Fruit fly (Drosophila melanogaster) whole organism, embryonic: ENCODE results near the gene CG32248.

Experiments
- Bgb ChIP-seq: fragments of 200-800 bp; sonication (Bioruptor generic); IDR thresholded peaks from 2 replicates; pipeline ENCODE4 v1.3.6; 2022; ENCODE audit warnings: missing biosample characterization, missing genetic modification characterization; ENCODE audit not compliant: partially characterized antibody
- BtbVII ChIP-seq: fragments of 200-800 bp; sonication (Bioruptor generic); optimal IDR thresholded peaks from 3 replicates; lab custom pipeline; 2017; ENCODE audit warnings: missing biosample characterization, mild to moderate bottlenecking, missing genetic modification characterization
- Bteb2 ChIP-seq: fragments of 200-800 bp; sonication (Bioruptor generic); optimal IDR thresholded peaks from 2 replicates; lab custom pipeline; 2016; ENCODE audit warnings: missing biosample characterization, missing genetic modification characterization
- CG12219 ChIP-seq: fragments of 200-800 bp; sonication (Bioruptor generic); optimal IDR thresholded peaks from 3 replicates; lab custom pipeline; 2018; ENCODE audit warnings: missing biosample characterization, mild to moderate bottlenecking, missing genetic modification characterization
- CG12942 ChIP-seq: fragments of 200-800 bp; sonication (Bioruptor generic); optimal IDR thresholded peaks from 3 replicates; lab custom pipeline; 2016; ENCODE audit warnings: missing biosample characterization, missing genetic modification characterization
- CG13287 ChIP-seq: fragments of 200-800 bp; sonication (Bioruptor generic); IDR thresholded peaks from 2 replicates; pipeline ENCODE4 v1.3.6; 2022; ENCODE audit warnings: missing biosample characterization, missing genetic modification characterization; ENCODE audit not compliant: partially characterized antibody
- CG15479 ChIP-seq: fragments of 200-800 bp; sonication (Bioruptor generic); optimal IDR thresholded peaks from 3 replicates; lab custom pipeline; 2019; ENCODE audit warnings: missing biosample characterization, mild to moderate bottlenecking, missing genetic modification characterization, moderate library complexity
- CG15601 ChIP-seq: fragments of 200-800 bp; sonication (Bioruptor generic); optimal IDR thresholded peaks from 3 replicates; lab custom pipeline; 2019; ENCODE audit warnings: missing biosample characterization, mild to moderate bottlenecking, missing genetic modification characterization, moderate library complexity
- CG1603 ChIP-seq: fragments of 200-800 bp; sonication (Bioruptor generic); optimal IDR thresholded peaks from 2 replicates; lab custom pipeline; 2019; ENCODE audit warnings: missing biosample characterization, mild to moderate bottlenecking, missing genetic modification characterization, moderate library complexity
- CG16813 ChIP-seq: fragments of 200-800 bp; sonication (Bioruptor generic); IDR thresholded peaks from 3 replicates; pipeline ENCODE4 v1.3.6; 2022; ENCODE audit warnings: missing biosample characterization, missing genetic modification characterization; ENCODE audit not compliant: partially characterized antibody
- CG17361 ChIP-seq: fragments of 200-800 bp; sonication (Bioruptor generic); IDR thresholded peaks from 3 replicates; pipeline ENCODE4 v1.3.6; 2022; ENCODE audit warnings: missing biosample characterization, missing genetic modification characterization
- CG17568 ChIP-seq: fragments of 200-800 bp; sonication (Bioruptor generic); optimal IDR thresholded peaks from 2 replicates; lab custom pipeline; 2018; ENCODE audit warnings: missing biosample characterization, mild to moderate bottlenecking, missing genetic modification characterization, moderate library complexity
- CG1832 ChIP-seq: fragments of 200-800 bp; sonication (Bioruptor generic); optimal IDR thresholded peaks from 2 replicates; lab custom pipeline; 2017; ENCODE audit warnings: missing biosample characterization, mild to moderate bottlenecking, missing genetic modification characterization, inconsistent platforms
- CG34376 ChIP-seq: fragments of 200-800 bp; sonication (Bioruptor generic); optimal IDR thresholded peaks from 2 replicates; lab custom pipeline; 2018; ENCODE audit warnings: missing biosample characterization, mild to moderate bottlenecking, missing genetic modification characterization
- CG3838 ChIP-seq: fragments of 200-800 bp; sonication (Bioruptor generic); optimal IDR thresholded peaks from 3 replicates; lab custom pipeline; 2016; ENCODE audit warnings: missing biosample characterization, missing genetic modification characterization
- CG42726 ChIP-seq: fragments of 200-800 bp; sonication (Bioruptor generic); IDR thresholded peaks from 2 replicates; pipeline ENCODE4 v1.3.6; 2022; ENCODE audit warnings: missing biosample characterization, missing genetic modification characterization; ENCODE audit not compliant: partially characterized antibody
- CG4730 ChIP-seq: fragments of 200-800 bp; sonication (Bioruptor generic); IDR thresholded peaks from 2 replicates; pipeline ENCODE4 v1.3.6; 2022; ENCODE audit warnings: missing biosample characterization, missing genetic modification characterization
- CG6791 ChIP-seq: fragments of 200-800 bp; sonication (Bioruptor generic); IDR thresholded peaks from 3 replicates; pipeline ENCODE4 v1.3.6; 2022; ENCODE audit warnings: missing biosample characterization, missing genetic modification characterization; ENCODE audit not compliant: partially characterized antibody
- CG7271 ChIP-seq: fragments of 200-800 bp; sonication (Bioruptor generic); optimal IDR thresholded peaks from 2 replicates; lab custom pipeline; 2018; ENCODE audit warnings: missing biosample characterization, mild to moderate bottlenecking, missing genetic modification characterization, moderate library complexity
- CG7928 ChIP-seq: fragments of 200-800 bp; sonication (Bioruptor generic); optimal IDR thresholded peaks from 2 replicates; lab custom pipeline; 2017; ENCODE audit warnings: missing biosample characterization, mild to moderate bottlenecking, missing genetic modification characterization
- CG8281 ChIP-seq: fragments of 200-800 bp; sonication (Bioruptor generic); optimal IDR thresholded peaks from 2 replicates; lab custom pipeline; 2018; ENCODE audit warnings: missing biosample characterization, mild to moderate bottlenecking, missing genetic modification characterization, moderate library complexity
- CG8765 ChIP-seq: fragments of 200-800 bp; sonication (Bioruptor generic); IDR thresholded peaks from 2 replicates; pipeline ENCODE4 v1.3.6; 2022; ENCODE audit warnings: missing biosample characterization, missing genetic modification characterization
- CG8924 ChIP-seq: fragments of 200-800 bp; optimal IDR thresholded peaks from 3 replicates; lab custom pipeline; 2019; ENCODE audit warnings: missing biosample characterization, mild to moderate bottlenecking, missing genetic modification characterization, moderate library complexity
- CTCF ChIP-seq: fragments of 200-800 bp; sonication (Bioruptor generic); optimal IDR thresholded peaks from 2 replicates; lab custom pipeline; 2017; ENCODE audit warnings: missing biosample characterization, mild to moderate bottlenecking, missing genetic modification characterization, moderate library complexity
- D19A ChIP-seq: fragments of 200-800 bp; optimal IDR thresholded peaks from 3 replicates; lab custom pipeline; 2019; ENCODE audit warnings: missing biosample characterization, mild to moderate bottlenecking, missing genetic modification characterization, moderate library complexity
- Dip2 ChIP-seq: fragments of 200-800 bp; sonication (Bioruptor generic); IDR thresholded peaks from 2 replicates; pipeline ENCODE4 v1.3.6; 2022; ENCODE audit warnings: missing biosample characterization, missing genetic modification characterization
- Dp ChIP-seq: fragments of 200-800 bp; sonication (Bioruptor generic); optimal IDR thresholded peaks from 2 replicates; lab custom pipeline; 2018; ENCODE audit warnings: missing biosample characterization, mild to moderate bottlenecking, missing genetic modification characterization, moderate library complexity
- E2f2 ChIP-seq: fragments of 200-800 bp; sonication (Bioruptor generic); IDR thresholded peaks from 2 replicates; pipeline ENCODE4 v1.3.6; 2022; ENCODE audit warnings: missing biosample characterization, missing genetic modification characterization
- Fer1 ChIP-seq: fragments of 200-800 bp; sonication (Bioruptor generic); optimal IDR thresholded peaks from 2 replicates; lab custom pipeline; 2017; ENCODE audit warnings: missing biosample characterization, mild to moderate bottlenecking, missing genetic modification characterization
- HLH54F ChIP-seq: fragments of 200-800 bp; sonication (Bioruptor generic); optimal IDR thresholded peaks from 3 replicates; lab custom pipeline; 2016; ENCODE audit warnings: missing biosample characterization, missing genetic modification characterization
- HLHmδ ChIP-seq: fragments of 200-800 bp; sonication (Bioruptor generic); optimal IDR thresholded peaks from 2 replicates; lab custom pipeline; 2018; ENCODE audit warnings: missing biosample characterization, mild to moderate bottlenecking, missing genetic modification characterization, moderate library complexity
- Hr78 ChIP-seq, 2 experiments: fragments of 200-800 bp in 1 of 2; fragments of >200 bp in 1 of 2; sonication (Bioruptor generic) in 1 of 2; optimal IDR thresholded peaks; 2 replicates each; lab custom pipeline; 2017 to 2019; ENCODE audit warnings: missing biosample characterization in 2 of 2, missing genetic modification characterization in 2 of 2, mild to moderate bottlenecking in 1 of 2, moderate library complexity in 1 of 2
- Jarid2 ChIP-seq: fragments of 200-800 bp; sonication (Bioruptor generic); optimal IDR thresholded peaks from 3 replicates; lab custom pipeline; 2017; ENCODE audit warnings: mild to moderate bottlenecking, missing biosample characterization, missing genetic modification reagents, missing genetic modification characterization
- Med ChIP-seq: fragments of 200-800 bp; sonication (Bioruptor generic); peaks from one replicate; lab custom pipeline; 2016; ENCODE audit warnings: missing biosample characterization, missing genetic modification characterization, mild to moderate bottlenecking, inconsistent platforms, moderate library complexity
- Meics ChIP-seq: fragments of 200-800 bp; sonication (Bioruptor generic); optimal IDR thresholded peaks from 2 replicates; lab custom pipeline; 2017; ENCODE audit warnings: missing biosample characterization, mild to moderate bottlenecking, missing genetic modification characterization
- ase ChIP-seq: fragments of 200-800 bp; sonication (Bioruptor generic); IDR thresholded peaks from 3 replicates; pipeline ENCODE4 v1.3.6; 2022; ENCODE audit warnings: missing biosample characterization, missing genetic modification characterization
- bab2 ChIP-seq: fragments of 200-800 bp; sonication (Bioruptor generic); optimal IDR thresholded peaks from 2 replicates; lab custom pipeline; 2016; ENCODE audit warnings: missing biosample characterization, missing genetic modification characterization
- crol ChIP-seq: fragments of 200-800 bp; sonication (Bioruptor generic); IDR thresholded peaks from 2 replicates; pipeline ENCODE4 v1.3.6; 2022; ENCODE audit warnings: missing biosample characterization, missing genetic modification characterization
- ems ChIP-seq: fragments of 200-800 bp; sonication (Bioruptor generic); optimal IDR thresholded peaks from 3 replicates; lab custom pipeline; 2016; ENCODE audit warnings: missing biosample characterization, missing genetic modification characterization
- gsb ChIP-seq: fragments of 200-800 bp; sonication (Bioruptor generic); IDR thresholded peaks from 2 replicates; pipeline ENCODE4 v1.3.6; 2022; ENCODE audit warnings: missing biosample characterization, missing genetic modification characterization
- h ChIP-seq: fragments of >200 bp; optimal IDR thresholded peaks from 2 replicates; lab custom pipeline; 2017
- lilli ChIP-seq: fragments of 200-800 bp; sonication (Bioruptor generic); optimal IDR thresholded peaks from 3 replicates; lab custom pipeline; 2016; ENCODE audit warnings: missing biosample characterization, missing genetic modification characterization
- lov ChIP-seq, 2 experiments: fragments of 200-800 bp in 1 of 2; fragments of >200 bp in 1 of 2; sonication (Bioruptor generic) in 1 of 2; IDR thresholded peaks in 1 of 2; optimal IDR thresholded peaks in 1 of 2; 2 replicates in 1 of 2; 3 replicates in 1 of 2; pipeline versions ENCODE4 v1.3.6 to Lab custom; 2017 to 2022; ENCODE audit warnings: missing biosample characterization in 1 of 2, missing genetic modification characterization in 1 of 2
- mam ChIP-seq: fragments of 200-800 bp; sonication (Bioruptor generic); optimal IDR thresholded peaks from 3 replicates; lab custom pipeline; 2016; ENCODE audit warnings: missing biosample characterization, missing genetic modification characterization
- salm ChIP-seq: fragments of 200-800 bp; sonication (Bioruptor generic); optimal IDR thresholded peaks from 2 replicates; lab custom pipeline; 2018; ENCODE audit warnings: missing biosample characterization, mild to moderate bottlenecking, missing genetic modification characterization
- sens ChIP-seq: fragments of 200-800 bp; sonication (Bioruptor generic); peaks from one replicate; lab custom pipeline; 2016; ENCODE audit warnings: missing biosample characterization, missing genetic modification characterization
- slbo ChIP-seq: fragments of 200-800 bp; sonication (Bioruptor generic); IDR thresholded peaks from 2 replicates; pipeline ENCODE4 v1.3.6; 2022; ENCODE audit warnings: missing biosample characterization, missing genetic modification characterization
- zen ChIP-seq: fragments of 200-800 bp; sonication (Bioruptor generic); optimal IDR thresholded peaks from 3 replicates; lab custom pipeline; 2018; ENCODE audit warnings: missing biosample characterization, mild to moderate bottlenecking, missing genetic modification characterization, moderate library complexity

CG32248 gene

dm6 chr3L:4471449-4471848 lies at the start of gene CG32248:
CG32248 (plus strand) TSS chr3L:4471749.
- no peak for TF ChIP-seq CG8765 (GFP tag; lab: Robert Waterston, UW)
- TF ChIP-seq CG17361 (GFP tag; lab: Robert Waterston, UW) = no peak
- no peak for TF ChIP-seq CG42726 (GFP tag; lab: Robert Waterston, UW)
- TF ChIP-seq CG17568 (GFP tag; lab: Kevin White, UChicago) = no peak
- no peak for TF ChIP-seq CG4730 (GFP tag; lab: Robert Waterston, UW)
- no peak for TF ChIP-seq CG12219 (GFP tag; lab: Kevin White, UChicago)
- TF ChIP-seq CG1603 = no peak
- TF ChIP-seq h (lab: Kevin White, UChicago) = no peak
- TF ChIP-seq CG8281 (tag; lab: Kevin White, UChicago) = no peak
- no peak for TF ChIP-seq CG15601 (tag; lab: Kevin White, UChicago)
- no peak for TF ChIP-seq D19A
- no peak for TF ChIP-seq CG7928
- TF ChIP-seq gsb (GFP tag; lab: Robert Waterston, UW) = no peak

dm6 chr3L:4426581-4426980 lies 45.0 kb upstream of the CG32248 start:
- TF ChIP-seq ase (GFP tag; lab: Robert Waterston, UW) (no peak), CG8924 (tag; lab: Kevin White, UChicago) (no peak), Dip2 (GFP tag; lab: Robert Waterston, UW) (no peak), CTCF (GFP tag; lab: Kevin White, UChicago) (peak; percentile 55), CG12942 (no peak), E2f2 (GFP tag; lab: Robert Waterston, UW) (peak; percentile 48), mam (no peak), BtbVII (GFP tag; lab: Kevin White, UChicago) (no peak), CG8765 (GFP tag; lab: Robert Waterston, UW) (no peak), Dp (GFP tag; lab: Kevin White, UChicago) (peak; percentile 42), Bgb (GFP tag; lab: Robert Waterston, UW) (peak; percentile 54), lilli (GFP tag; lab: Kevin White, UChicago) (no peak), CG8281 (tag; lab: Kevin White, UChicago) (peak; percentile 8), CG6791 (GFP tag; lab: Robert Waterston, UW) (peak; percentile 28; the same call in 1 of the 3 replicates), slbo (GFP tag; lab: Robert Waterston, UW) (0 out of 2 replicates have a peak, but pooled peaks have one; percentile 2), Meics (GFP tag; lab: Kevin White, UChicago) (no peak), HLH54F (GFP tag; lab: Kevin White, UChicago) (no peak), Med (GFP tag; lab: Kevin White, UChicago) (peak; percentile 54), sens (peak; percentile 59), CG13287 (peak; percentile 20; the same call in 1 of the 2 replicates), Fer1 (no peak), CG16813 (no peak)
- TF ChIP-seq, all 482 proteins: peak for 10

dm6 chr3L:4428918-4429546 lies 42.5 kb upstream of the CG32248 start, which contains the start of gene nAChRbeta1:
nAChRbeta1 (plus strand) TSS chr3L:4429349.
- TF ChIP-seq Hr78 (GFP tag; optimal IDR thresholded peaks at IDR 0.05; lab: Kevin White, UChicago) = no peak
- no peak for TF ChIP-seq zen
- no peak for TF ChIP-seq Bteb2 (GFP tag; lab: Kevin White, UChicago)
- TF ChIP-seq CG3838 (GFP tag; lab: Kevin White, UChicago) = no peak
- no peak for TF ChIP-seq salm (tag; lab: Kevin White, UChicago)
- TF ChIP-seq CG15479 (GFP tag; lab: Kevin White, UChicago) = no peak
- no peak for TF ChIP-seq CG1832
- TF ChIP-seq crol (GFP tag; lab: Robert Waterston, UW) = no peak
- TF ChIP-seq Jarid2 (GFP tag; lab: Kevin White, UChicago) = no peak
- peak; percentile 46 for TF ChIP-seq Med (GFP tag; lab: Kevin White, UChicago)
- no peak for TF ChIP-seq ems
- peak; percentile 19 for TF ChIP-seq CG34376 (GFP tag; lab: Kevin White, UChicago)
- TF ChIP-seq CG7271 (tag; lab: Kevin White, UChicago) = no peak
- no peak for TF ChIP-seq lov (optimal IDR thresholded peaks at IDR 0.05; lab: Kevin White, UChicago)
- TF ChIP-seq lov (GFP tag; IDR thresholded peaks at IDR 0.05; lab: Robert Waterston, UW) = no peak
- no peak for TF ChIP-seq CG17568 (GFP tag; lab: Kevin White, UChicago)
- TF ChIP-seq bab2 (GFP tag; lab: Kevin White, UChicago) = no peak
- no peak for TF ChIP-seq HLHmδ
